Worm (Caenorhabditis elegans): ENCODE measurements around the gene F28C6.10.

F28C6.10 gene

ce11 chrII:8566039-8566438 lies 41.7 kb upstream of the F28C6.10 start, which contains the start of gene stc-1 (continued):
- TF ChIP-seq nhr-102 (tag; optimal IDR thresholded peaks at IDR 0.05) (no peak), arid-1 (GFP tag; conservative IDR thresholded peaks at IDR 0.05) (0 out of 2 replicates have a peak, but pooled peaks have one; percentile 22)

- TF ChIP-seq lin-39 (tag; optimal IDR thresholded peaks at IDR 0.05) (no peak), ztf-7 (tag; optimal IDR thresholded peaks at IDR 0.05) (no peak), Y5F2A.4 (GFP tag; optimal IDR thresholded peaks at IDR 0.05) (no peak), unc-130 (GFP tag; optimal IDR thresholded peaks at IDR 0.05) (no peak), ctbp-1 (GFP tag; IDR thresholded peaks at IDR 0.05) (no peak), tra-1 (GFP tag; IDR thresholded peaks at IDR 0.05) (peak; percentile 75; the same call in 1 of the 2 replicates), dve-1 (tag; optimal IDR thresholded peaks at IDR 0.05; ENCODE audit: insufficient read depth) (peak; percentile 92), rbr-2 (tag; optimal IDR thresholded peaks at IDR 0.05) (no peak), Y48G9A.11 (GFP tag; IDR thresholded peaks at IDR 0.05) (no peak), ceh-62 (tag; optimal IDR thresholded peaks at IDR 0.05) (no peak), unc-62 (GFP tag; optimal IDR thresholded peaks at IDR 0.05 in 1 of 2) (no peak), unc-62 (tag; optimal IDR thresholded peaks at IDR 0.05) (no peak), nhr-76 (tag; optimal IDR thresholded peaks at IDR 0.05) (no peak), mxl-2 (GFP tag; conservative IDR thresholded peaks at IDR 0.05) (no peak), mep-1 (tag; optimal IDR thresholded peaks at IDR 0.05) (peak; percentile 68), lin-38 (GFP tag; IDR thresholded peaks at IDR 0.05) (peak; percentile 16), zfp-3 (GFP tag; conservative IDR thresholded peaks at IDR 0.05) (no peak), zip-11 (GFP tag; IDR thresholded peaks at IDR 0.05) (no peak), nhr-10 (tag; optimal IDR thresholded peaks at IDR 0.05) (no peak), lin-1 (GFP tag; IDR thresholded peaks at IDR 0.05) (peak; percentile 62), snpc-1.2 (GFP tag; IDR thresholded peaks at IDR 0.05) (no peak), Y75B8A.6 (GFP tag; IDR thresholded peaks at IDR 0.05) (no peak), ceh-32 (tag; optimal IDR thresholded peaks at IDR 0.05; ENCODE audit: poor library complexity) (no peak), attf-4 (tag; optimal IDR thresholded peaks at IDR 0.05) (no peak), tag-97 (GFP tag; IDR thresholded peaks at IDR 0.05) (no peak), F44E2.7 (GFP tag; IDR thresholded peaks at IDR 0.05) (no peak), spr-1 (tag; optimal IDR thresholded peaks at IDR 0.05) (no peak), nhr-111 (GFP tag; optimal IDR thresholded peaks at IDR 0.05) (no peak), egl-27 (tag; optimal IDR thresholded peaks at IDR 0.05) (no peak), ama-1 (optimal IDR thresholded peaks at IDR 0.05) (peak; percentile 25), lim-7 (GFP tag; IDR thresholded peaks at IDR 0.05) (no peak), nhr-11 (tag; optimal IDR thresholded peaks at IDR 0.05) (no peak), madf-5 (GFP tag; IDR thresholded peaks at IDR 0.05) (no peak), ceh-44 (GFP tag; IDR thresholded peaks at IDR 0.05) (no peak), php-3 (GFP tag; IDR thresholded peaks at IDR 0.05) (peak; percentile 99), nhr-48 (tag; optimal IDR thresholded peaks at IDR 0.05) (peak; percentile 30), nhr-25 (tag; optimal IDR thresholded peaks at IDR 0.05; ENCODE audit: borderline replicate concordance, insufficient read depth) (no peak), gei-8 (GFP tag; optimal IDR thresholded peaks at IDR 0.05) (no peak), pqm-1 (tag; optimal IDR thresholded peaks at IDR 0.05) (peak; percentile 91), aly-2 (tag; optimal IDR thresholded peaks at IDR 0.05) (no peak), mdl-1 (tag; optimal IDR thresholded peaks at IDR 0.05) (no peak), jun-1 (tag; optimal IDR thresholded peaks at IDR 0.05) (peak; percentile 67), zip-2 (tag; optimal IDR thresholded peaks at IDR 0.05) (no peak), ces-1 (GFP tag; optimal IDR thresholded peaks at IDR 0.05) (no peak), spr-3 (GFP tag; optimal IDR thresholded peaks at IDR 0.05) (no peak), arid-1 (GFP tag; conservative IDR thresholded peaks at IDR 0.05) (no peak), nhr-237 (tag; optimal IDR thresholded peaks at IDR 0.05) (no peak), aha-1 (tag) (no peak), F49E8.2 (tag; optimal IDR thresholded peaks at IDR 0.05; ENCODE audit: borderline replicate concordance) (no peak), daf-12 (tag; optimal IDR thresholded peaks at IDR 0.05) (no peak)
Observed at ce11 chrII:8566806-8567266, 40.9 kb upstream of the F28C6.10 start, which contains the start of gene F54C9.3. F54C9.3 (minus strand) TSS chrII:8566856.
